Worm (Caenorhabditis elegans): ENCODE measurements around the gene lon-1.

Gene lon-1

DNA sequence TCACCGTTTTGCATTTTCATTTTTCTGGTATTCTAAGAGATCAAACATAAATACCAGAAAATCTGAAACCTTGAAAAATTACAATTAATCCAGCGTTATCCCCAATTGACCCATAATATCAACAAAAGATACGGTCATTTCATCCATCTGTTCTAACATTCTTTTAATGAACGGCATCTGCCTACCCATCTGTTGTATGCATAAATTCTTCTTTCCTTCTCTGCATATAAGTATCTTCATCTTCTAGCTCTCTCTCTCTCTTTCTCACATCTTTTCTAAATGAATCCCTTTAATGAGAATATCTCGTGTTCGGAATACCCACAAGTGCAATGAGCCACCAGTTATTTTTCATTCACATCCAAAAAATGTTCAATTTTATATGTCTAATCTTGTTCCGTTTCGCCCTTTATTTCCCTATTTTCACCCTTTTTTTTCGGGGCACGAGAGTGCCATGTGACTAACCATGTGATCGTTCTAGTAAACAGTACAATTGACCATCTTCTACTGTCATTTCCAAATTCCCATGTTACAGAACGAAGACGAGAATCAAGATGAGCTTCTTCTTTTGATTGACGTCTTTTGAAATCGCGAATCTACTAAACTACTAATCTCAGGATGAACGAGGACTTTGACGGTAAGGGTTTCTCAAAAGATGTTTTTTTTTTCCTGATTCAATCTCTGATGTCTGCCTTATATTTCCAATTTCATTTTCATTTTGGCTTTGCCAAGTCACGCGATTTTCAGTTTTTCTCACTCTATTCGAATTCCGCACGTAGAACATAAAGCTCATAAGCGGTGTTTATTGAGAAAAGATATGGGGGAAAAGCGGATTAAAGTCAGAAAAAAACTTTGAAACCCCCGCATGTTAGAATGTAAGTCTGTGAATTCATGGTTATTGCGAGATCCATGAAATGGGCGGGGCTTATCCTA is 27.3 kb downstream of the lon-1 start, which contains the start of gene R02F2.1 (continued):
- TF ChIP-seq snpc-4 (tag; optimal IDR thresholded peaks at IDR 0.05) (no peak), nhr-12 (tag; optimal IDR thresholded peaks at IDR 0.05) (no peak)

- TF ChIP-seq mml-1 (tag; optimal IDR thresholded peaks at IDR 0.05) (no peak), R02D3.7 (tag; optimal IDR thresholded peaks at IDR 0.05) (no peak), nhr-28 (tag; optimal IDR thresholded peaks at IDR 0.05) (no peak), unc-39 (tag; optimal IDR thresholded peaks at IDR 0.05) (no peak), mdl-1 (tag; optimal IDR thresholded peaks at IDR 0.05) (peak; percentile 41), egl-27 (tag; optimal IDR thresholded peaks at IDR 0.05) (no peak), jun-1 (tag; optimal IDR thresholded peaks at IDR 0.05) (peak; percentile 28), hmg-11 (tag; optimal IDR thresholded peaks at IDR 0.05) (peak; percentile 51), egl-5 (tag; optimal IDR thresholded peaks at IDR 0.05) (no peak), ceh-28 (tag; optimal IDR thresholded peaks at IDR 0.05) (no peak), nhr-43 (tag; optimal IDR thresholded peaks at IDR 0.05; ENCODE audit: poor library complexity, severe bottlenecking) (peak; percentile 72), tbx-2 (tag; optimal IDR thresholded peaks at IDR 0.05) (no peak), ztf-11 (tag; optimal IDR thresholded peaks at IDR 0.05) (no peak), lin-15B (tag; optimal IDR thresholded peaks at IDR 0.05) (peak; percentile 19), pqm-1 (tag; optimal IDR thresholded peaks at IDR 0.05) (peak; percentile 82), daf-12 (tag; optimal IDR thresholded peaks at IDR 0.05) (no peak), ztf-4 (tag; optimal IDR thresholded peaks at IDR 0.05) (no peak), elt-1 (tag; optimal IDR thresholded peaks at IDR 0.05) (peak; percentile 92), nhr-12 (tag; optimal IDR thresholded peaks at IDR 0.05) (no peak), elt-3 (tag; optimal IDR thresholded peaks at IDR 0.05) (no peak), elt-2 (tag; optimal IDR thresholded peaks at IDR 0.05) (peak; percentile 93), nhr-25 (tag; optimal IDR thresholded peaks at IDR 0.05) (peak; percentile 63), lin-39 (tag; optimal IDR thresholded peaks at IDR 0.05) (peak; percentile 29), aly-2 (tag; optimal IDR thresholded peaks at IDR 0.05) (no peak), nhr-23 (tag; optimal IDR thresholded peaks at IDR 0.05) (peak; percentile 85), ceh-82 (tag; optimal IDR thresholded peaks at IDR 0.05) (no peak), eor-1 (tag; optimal IDR thresholded peaks at IDR 0.05) (no peak), ZK546.5 (tag; optimal IDR thresholded peaks at IDR 0.05) (no peak), fkh-10 (GFP tag; optimal IDR thresholded peaks at IDR 0.05) (peak; percentile 53), ceh-16 (tag; optimal IDR thresholded peaks at IDR 0.05) (no peak), nfya-1 (tag; optimal IDR thresholded peaks at IDR 0.05; ENCODE audit: insufficient read depth) (peak; percentile 53), pha-4 (tag; optimal IDR thresholded peaks at IDR 0.05) (peak; percentile 64), zag-1 (tag; optimal IDR thresholded peaks at IDR 0.05) (no peak), snpc-4 (tag; optimal IDR thresholded peaks at IDR 0.05) (peak; percentile 39), nhr-237 (tag; optimal IDR thresholded peaks at IDR 0.05) (no peak), nhr-11 (tag; optimal IDR thresholded peaks at IDR 0.05) (peak; percentile 8), nhr-77 (tag; optimal IDR thresholded peaks at IDR 0.05) (no peak), fos-1 (tag; optimal IDR thresholded peaks at IDR 0.05) (no peak), nhr-67 (tag; optimal IDR thresholded peaks at IDR 0.05) (no peak), ceh-9 (tag; optimal IDR thresholded peaks at IDR 0.05) (no peak), ama-1 (optimal IDR thresholded peaks at IDR 0.05) (peak; percentile 44), skn-1 (tag; optimal IDR thresholded peaks at IDR 0.05) (peak; percentile 57), nhr-76 (tag; optimal IDR thresholded peaks at IDR 0.05) (no peak), sea-2 (GFP tag; optimal IDR thresholded peaks at IDR 0.05) (no peak), fkh-2 (tag; optimal IDR thresholded peaks at IDR 0.05) (no peak), unc-62 (GFP tag; optimal IDR thresholded peaks at IDR 0.05) (peak; percentile 3), lsy-12 (tag; optimal IDR thresholded peaks at IDR 0.05) (peak; percentile 39)
These were observed 28.8 kb downstream of the lon-1 start for ce11 chrIII:5502915-5503575.

Measured in whole organism, L3 larva.